Fruit fly (Drosophila melanogaster): ENCODE results near the gene yellow-e.

The yellow-e gene

dm6 chr3R:13397040-13397439 is 18.0 kb downstream of the yellow-e start, which contains the start of gene CG14374:
Gene CG14374, minus strand, starts transcription at chr3R:13397140.
- TF ChIP-seq CG9948 (tag; optimal IDR thresholded peaks at IDR 0.05) (no peak), CG8301 (tag; optimal IDR thresholded peaks at IDR 0.05) (no peak), fd96Ca (GFP tag; IDR thresholded peaks at IDR 0.05) (no peak), CG8159 (tag; optimal IDR thresholded peaks at IDR 0.05) (no peak), CG14655 (GFP tag; optimal IDR thresholded peaks at IDR 0.05) (no peak), gl (tag; optimal IDR thresholded peaks at IDR 0.05) (no peak), EcR (GFP tag; optimal IDR thresholded peaks at IDR 0.05) (no peak), CG13204 (GFP tag; optimal IDR thresholded peaks at IDR 0.05) (no peak), rn (GFP tag; IDR thresholded peaks at IDR 0.05) (no peak), CG4496 (GFP tag; IDR thresholded peaks at IDR 0.05) (no peak), CG34367 (tag; optimal IDR thresholded peaks at IDR 0.05) (no peak), Snoo (tag; optimal IDR thresholded peaks at IDR 0.05) (no peak), Pif1B (GFP tag; optimal IDR thresholded peaks at IDR 0.05) (no peak), CG12605 (GFP tag; IDR thresholded peaks at IDR 0.05) (no peak), Pif1A (GFP tag; optimal IDR thresholded peaks at IDR 0.05) (no peak), Ets98B (GFP tag; IDR thresholded peaks at IDR 0.05) (no peak), CG17806 (tag; optimal IDR thresholded peaks at IDR 0.05) (no peak)

dm6 chr3R:13395133-13395532 is 20.0 kb downstream of the yellow-e start, which contains the start of gene CCHa2:
Gene CCHa2, minus strand, starts transcription at chr3R:13395197.
- TF ChIP-seq Pif1B (GFP tag; optimal IDR thresholded peaks at IDR 0.05) (no peak), CG4496 (GFP tag; IDR thresholded peaks at IDR 0.05) (peak; percentile 48; the same call in 2 of the 3 replicates), CG34367 (tag; optimal IDR thresholded peaks at IDR 0.05) (no peak)

dm6 chr3R:13393009-13393408 is 22.1 kb downstream of the yellow-e start:
- TF ChIP-seq CG13204 (GFP tag; optimal IDR thresholded peaks at IDR 0.05) (no peak), Snoo (tag; optimal IDR thresholded peaks at IDR 0.05) (no peak), CG14655 (GFP tag; optimal IDR thresholded peaks at IDR 0.05) (no peak), D1 (tag; optimal IDR thresholded peaks at IDR 0.05) (no peak), gl (tag; optimal IDR thresholded peaks at IDR 0.05) (no peak), EcR (GFP tag; optimal IDR thresholded peaks at IDR 0.05) (no peak), CG34367 (tag; optimal IDR thresholded peaks at IDR 0.05) (no peak), CG8159 (tag; optimal IDR thresholded peaks at IDR 0.05) (no peak), Pif1B (GFP tag; optimal IDR thresholded peaks at IDR 0.05) (no peak), CG15710 (tag; optimal IDR thresholded peaks at IDR 0.05) (no peak), rn (GFP tag; IDR thresholded peaks at IDR 0.05) (no peak), CG17806 (tag; optimal IDR thresholded peaks at IDR 0.05) (no peak), CG32121 (GFP tag; IDR thresholded peaks at IDR 0.05) (no peak), CG9948 (tag; optimal IDR thresholded peaks at IDR 0.05) (no peak), Ets98B (GFP tag; IDR thresholded peaks at IDR 0.05) (no peak), CG8301 (tag; optimal IDR thresholded peaks at IDR 0.05) (no peak), CG10348 (GFP tag; IDR thresholded peaks at IDR 0.05) (no peak), Pif1A (GFP tag; optimal IDR thresholded peaks at IDR 0.05) (no peak), CG4496 (GFP tag; IDR thresholded peaks at IDR 0.05) (no peak), fd96Ca (GFP tag; IDR thresholded peaks at IDR 0.05) (no peak)

- TF ChIP-seq CG13204 (GFP tag; optimal IDR thresholded peaks at IDR 0.05) (no peak), Ets98B (GFP tag; IDR thresholded peaks at IDR 0.05) (no peak), CG17806 (tag; optimal IDR thresholded peaks at IDR 0.05) (no peak), CG32121 (GFP tag; IDR thresholded peaks at IDR 0.05) (no peak), CG10348 (GFP tag; IDR thresholded peaks at IDR 0.05) (no peak), CG8301 (tag; optimal IDR thresholded peaks at IDR 0.05) (no peak), D1 (tag; optimal IDR thresholded peaks at IDR 0.05) (no peak), CG15710 (tag; optimal IDR thresholded peaks at IDR 0.05) (no peak), rn (GFP tag; IDR thresholded peaks at IDR 0.05) (no peak), CG8159 (tag; optimal IDR thresholded peaks at IDR 0.05) (no peak), Snoo (tag; optimal IDR thresholded peaks at IDR 0.05) (no peak), fd96Ca (GFP tag; IDR thresholded peaks at IDR 0.05) (no peak)
These were observed 24.6 kb downstream of the yellow-e start for dm6 chr3R:13390490-13390889.

dm6 chr3R:13388160-13388870 is 26.8 kb downstream of the yellow-e start, which contains the start of gene CG9799:
Gene CG9799, minus strand, starts transcription at chr3R:13388709.
- no peak for TF ChIP-seq CG12605 (GFP tag; IDR thresholded peaks at IDR 0.05)
- TF ChIP-seq Pif1B (GFP tag; optimal IDR thresholded peaks at IDR 0.05), result no peak
- TF ChIP-seq Snoo (tag; optimal IDR thresholded peaks at IDR 0.05), result no peak
- no peak for TF ChIP-seq CG9948 (tag; optimal IDR thresholded peaks at IDR 0.05)
- no peak for TF ChIP-seq CG10348 (GFP tag; IDR thresholded peaks at IDR 0.05)
- no peak for TF ChIP-seq Pif1A (GFP tag; optimal IDR thresholded peaks at IDR 0.05)
- TF ChIP-seq CG4496 (GFP tag; IDR thresholded peaks at IDR 0.05), result no peak
- no peak for TF ChIP-seq CG15710 (tag; optimal IDR thresholded peaks at IDR 0.05)
- no peak for TF ChIP-seq CG17806 (tag; optimal IDR thresholded peaks at IDR 0.05)
- no peak for TF ChIP-seq CG32121 (GFP tag; IDR thresholded peaks at IDR 0.05)
- TF ChIP-seq gl (tag; optimal IDR thresholded peaks at IDR 0.05), result no peak
- no peak for TF ChIP-seq Ets98B (GFP tag; IDR thresholded peaks at IDR 0.05)
- no peak for TF ChIP-seq EcR (GFP tag; optimal IDR thresholded peaks at IDR 0.05)
- TF ChIP-seq CG8301 (tag; optimal IDR thresholded peaks at IDR 0.05), result no peak
- TF ChIP-seq D1 (tag; optimal IDR thresholded peaks at IDR 0.05), result no peak
- no peak for TF ChIP-seq rn (GFP tag; IDR thresholded peaks at IDR 0.05)
- no peak for TF ChIP-seq fd96Ca (GFP tag; IDR thresholded peaks at IDR 0.05)
- TF ChIP-seq CG34367 (tag; optimal IDR thresholded peaks at IDR 0.05), result no peak
- no peak for TF ChIP-seq CG14655 (GFP tag; optimal IDR thresholded peaks at IDR 0.05)
- no peak for TF ChIP-seq CG8159 (tag; optimal IDR thresholded peaks at IDR 0.05)

dm6 chr3R:13385105-13385504 is 30.0 kb downstream of the yellow-e start:
- TF ChIP-seq CG12605 (GFP tag; IDR thresholded peaks at IDR 0.05) (no peak), CG8159 (tag; optimal IDR thresholded peaks at IDR 0.05) (no peak), CG32121 (GFP tag; IDR thresholded peaks at IDR 0.05) (no peak), gl (tag; optimal IDR thresholded peaks at IDR 0.05) (no peak), Snoo (tag; optimal IDR thresholded peaks at IDR 0.05) (no peak), CG17806 (tag; optimal IDR thresholded peaks at IDR 0.05) (no peak), rn (GFP tag; IDR thresholded peaks at IDR 0.05) (no peak), EcR (GFP tag; optimal IDR thresholded peaks at IDR 0.05) (no peak), Pif1A (GFP tag; optimal IDR thresholded peaks at IDR 0.05) (no peak), CG13204 (GFP tag; optimal IDR thresholded peaks at IDR 0.05) (no peak), Pif1B (GFP tag; optimal IDR thresholded peaks at IDR 0.05) (no peak), CG9948 (tag; optimal IDR thresholded peaks at IDR 0.05) (no peak), CG4496 (GFP tag; IDR thresholded peaks at IDR 0.05) (no peak), CG8301 (tag; optimal IDR thresholded peaks at IDR 0.05) (no peak), CG10348 (GFP tag; IDR thresholded peaks at IDR 0.05) (no peak)

All from whole organism, pupa.